Fruit fly (Drosophila melanogaster): Measurements from ENCODE around the gene Josd.

dm6 chrX:6303196-6303595 lies 42.2 kb downstream of the Josd start:
- TF ChIP-seq cnc (optimal IDR thresholded peaks at IDR 0.05) (no peak), bab1 (GFP tag; optimal IDR thresholded peaks at IDR 0.05) (no peak), CG5204 (GFP tag; optimal IDR thresholded peaks at IDR 0.05) (no peak), toe (GFP tag; optimal IDR thresholded peaks at IDR 0.05) (no peak), Hr96 (GFP tag; optimal IDR thresholded peaks at IDR 0.05) (no peak), CG12768 (GFP tag; optimal IDR thresholded peaks at IDR 0.05) (no peak), tj (GFP tag; optimal IDR thresholded peaks at IDR 0.05) (no peak), CG14711 (tag; optimal IDR thresholded peaks at IDR 0.05) (no peak), CG33017 (tag; optimal IDR thresholded peaks at IDR 0.05) (no peak), CG1620 (GFP tag; optimal IDR thresholded peaks at IDR 0.05) (no peak), kay (GFP tag; ENCODE audit: borderline replicate concordance) (no peak)

Data from whole organism, adult.